Worm (Caenorhabditis elegans) whole organism, late embryonic: ENCODE results near the gene piit-1.

Experiments used
- F13H6.1 ChIP-seq: sonication (generic microtip); optimal IDR thresholded peaks from 2 replicates; lab custom pipeline; 2016; ENCODE audit warnings: missing genetic modification characterization, missing compliant biosample characterization
- ahr-1 ChIP-seq: sonication (generic microtip); optimal IDR thresholded peaks from 2 replicates; lab custom pipeline; 2016; ENCODE audit warnings: missing genetic modification characterization, missing compliant biosample characterization
- ama-1 ChIP-seq: fragments of 150-350 bp; optimal IDR thresholded peaks from 2 replicates; lab custom pipeline; 2014
- ceh-14 ChIP-seq: sonication (generic microtip); optimal IDR thresholded peaks from 2 replicates; lab custom pipeline; 2016; ENCODE audit warnings: missing genotype, missing genetic modification characterization, missing compliant biosample characterization
- ceh-18 ChIP-seq: sonication (generic microtip); optimal IDR thresholded peaks from 2 replicates; lab custom pipeline; 2016; ENCODE audit warnings: missing genetic modification characterization, missing compliant biosample characterization
- ceh-34 ChIP-seq: sonication (generic microtip); optimal IDR thresholded peaks from 2 replicates; lab custom pipeline; 2016; ENCODE audit warnings: mild to moderate bottlenecking, missing genetic modification characterization, missing compliant biosample characterization
- ceh-45 ChIP-seq: fragments of 200-800 bp; sonication (Bioruptor generic); IDR thresholded peaks from 2 replicates; pipeline ENCODE4 v1.3.6; 2022; ENCODE audit warnings: missing genetic modification reagents, missing genetic modification characterization, missing compliant biosample characterization
- ceh-48 ChIP-seq: sonication (generic microtip); optimal IDR thresholded peaks from 2 replicates; lab custom pipeline; 2016; ENCODE audit warnings: missing genetic modification characterization, inconsistent platforms, missing compliant biosample characterization
- che-1 ChIP-seq: sonication (generic microtip); optimal IDR thresholded peaks from 2 replicates; lab custom pipeline; 2016; ENCODE audit warnings: mild to moderate bottlenecking, missing genetic modification characterization, missing compliant biosample characterization
- dmd-4 ChIP-seq: sonication (generic microtip); optimal IDR thresholded peaks from 2 replicates; lab custom pipeline; 2016; ENCODE audit warnings: borderline replicate concordance, missing genetic modification characterization, missing compliant biosample characterization
- dve-1 ChIP-seq: sonication (generic microtip); optimal IDR thresholded peaks from 2 replicates; lab custom pipeline; 2017; ENCODE audit warnings: antibody characterized with exemption, mild to moderate bottlenecking, missing genetic modification characterization, missing compliant biosample characterization
- elt-2 ChIP-seq: sonication (generic microtip); optimal IDR thresholded peaks from 2 replicates; lab custom pipeline; 2016; ENCODE audit warnings: missing genetic modification reagents, missing genetic modification characterization, missing compliant biosample characterization
- eyg-1 ChIP-seq: sonication (generic microtip); optimal IDR thresholded peaks from 2 replicates; lab custom pipeline; 2016; ENCODE audit warnings: missing genotype, missing genetic modification characterization, missing compliant biosample characterization
- fax-1 ChIP-seq: sonication (generic microtip); optimal IDR thresholded peaks from 2 replicates; lab custom pipeline; 2016; ENCODE audit warnings: missing genotype, missing genetic modification characterization, missing compliant biosample characterization
- fkh-10 ChIP-seq: fragments of 150-350 bp; optimal IDR thresholded peaks from 2 replicates; lab custom pipeline; 2014; ENCODE audit warnings: missing biosample characterization, missing genetic modification reagents, missing genetic modification characterization
- gmeb-2 ChIP-seq: sonication (generic microtip); optimal IDR thresholded peaks from 2 replicates; lab custom pipeline; 2016; ENCODE audit warnings: missing genetic modification characterization, inconsistent platforms, missing compliant biosample characterization
- hlh-15 ChIP-seq: sonication (generic microtip); optimal IDR thresholded peaks from 2 replicates; lab custom pipeline; 2016; ENCODE audit warnings: missing genetic modification characterization, missing compliant biosample characterization
- hlh-30 ChIP-seq: sonication (generic microtip); optimal IDR thresholded peaks from 2 replicates; lab custom pipeline; 2017; ENCODE audit warnings: antibody characterized with exemption, missing genetic modification characterization, missing compliant biosample characterization; ENCODE audit not compliant: insufficient read depth
- hlh-8 ChIP-seq: sonication (generic microtip); optimal IDR thresholded peaks from 2 replicates; lab custom pipeline; 2016; ENCODE audit warnings: missing genotype, missing genetic modification characterization, missing compliant biosample characterization
- lim-6 ChIP-seq: sonication (generic microtip); optimal IDR thresholded peaks from 2 replicates; lab custom pipeline; 2016; ENCODE audit warnings: missing genetic modification characterization, missing compliant biosample characterization
- lin-11 ChIP-seq: fragments of 200-800 bp; sonication (Bioruptor generic); optimal IDR thresholded peaks from 2 replicates; lab custom pipeline; 2018; ENCODE audit warnings: mild to moderate bottlenecking, missing genetic modification characterization, missing compliant biosample characterization
- madf-2 ChIP-seq: sonication (generic microtip); optimal IDR thresholded peaks from 2 replicates; lab custom pipeline; 2017; ENCODE audit warnings: missing genetic modification characterization, missing compliant biosample characterization
- mec-3 ChIP-seq: sonication (generic microtip); optimal IDR thresholded peaks from 2 replicates; lab custom pipeline; 2016; ENCODE audit warnings: borderline replicate concordance, missing genetic modification characterization, missing compliant biosample characterization
- nhr-11 ChIP-seq: fragments of 150-350 bp; optimal IDR thresholded peaks from 2 replicates; lab custom pipeline; 2014; ENCODE audit warnings: missing biosample characterization, missing genetic modification characterization
- npax-4 ChIP-seq: sonication (generic microtip); optimal IDR thresholded peaks from 2 replicates; lab custom pipeline; 2016; ENCODE audit warnings: missing genetic modification characterization, missing compliant biosample characterization
- odd-2 ChIP-seq: sonication (generic microtip); optimal IDR thresholded peaks from 2 replicates; lab custom pipeline; 2017; ENCODE audit warnings: antibody characterized with exemption, mild to moderate bottlenecking, missing genetic modification characterization, missing compliant biosample characterization
- pag-3 ChIP-seq: sonication (generic microtip); optimal IDR thresholded peaks from 2 replicates; lab custom pipeline; 2016; ENCODE audit warnings: missing compliant biosample characterization, missing genetic modification characterization, borderline replicate concordance
- pat-9 ChIP-seq: fragments of 200-800 bp; sonication (Bioruptor generic); optimal IDR thresholded peaks from 2 replicates; lab custom pipeline; 2018; ENCODE audit warnings: mild to moderate bottlenecking, missing genetic modification characterization, moderate library complexity, missing compliant biosample characterization
- pax-1 ChIP-seq: fragments of 150-350 bp; optimal IDR thresholded peaks from 2 replicates; lab custom pipeline; 2014; ENCODE audit warnings: missing biosample characterization, missing genetic modification characterization
- pha-2 ChIP-seq: sonication (generic microtip); optimal IDR thresholded peaks from 2 replicates; lab custom pipeline; 2017; ENCODE audit warnings: mild to moderate bottlenecking, missing genetic modification characterization, missing compliant biosample characterization
- pha-4 ChIP-seq: fragments of 150-350 bp; optimal IDR thresholded peaks from 2 replicates; lab custom pipeline; 2018; ENCODE audit warnings: missing biosample characterization, missing genetic modification reagents, missing genetic modification characterization
- pqm-1 ChIP-seq: sonication (generic microtip); optimal IDR thresholded peaks from 2 replicates; lab custom pipeline; 2016; ENCODE audit warnings: missing genetic modification characterization, missing compliant biosample characterization
- ref-2 ChIP-seq: sonication (generic microtip); optimal IDR thresholded peaks from 2 replicates; lab custom pipeline; 2016; ENCODE audit warnings: missing genetic modification characterization, missing compliant biosample characterization
- sdc-2 ChIP-seq: sonication (generic microtip); optimal IDR thresholded peaks from 2 replicates; lab custom pipeline; 2016; ENCODE audit warnings: missing genotype, missing genetic modification characterization, missing compliant biosample characterization
- sox-4 ChIP-seq: sonication (generic microtip); optimal IDR thresholded peaks from 2 replicates; lab custom pipeline; 2017; ENCODE audit warnings: mild to moderate bottlenecking, missing genetic modification characterization, inconsistent platforms, missing compliant biosample characterization
- tbx-2 ChIP-seq: sonication (generic microtip); optimal IDR thresholded peaks from 2 replicates; lab custom pipeline; 2016; ENCODE audit warnings: missing genetic modification characterization, missing compliant biosample characterization
- ttx-3 ChIP-seq: sonication (generic microtip); optimal IDR thresholded peaks from 2 replicates; lab custom pipeline; 2016; ENCODE audit warnings: missing genetic modification reagents, missing genetic modification characterization, missing compliant biosample characterization
- zip-5 ChIP-seq: sonication (generic microtip); optimal IDR thresholded peaks from 2 replicates; lab custom pipeline; 2016; ENCODE audit warnings: missing genetic modification characterization, missing compliant biosample characterization

The piit-1 gene

DNA sequence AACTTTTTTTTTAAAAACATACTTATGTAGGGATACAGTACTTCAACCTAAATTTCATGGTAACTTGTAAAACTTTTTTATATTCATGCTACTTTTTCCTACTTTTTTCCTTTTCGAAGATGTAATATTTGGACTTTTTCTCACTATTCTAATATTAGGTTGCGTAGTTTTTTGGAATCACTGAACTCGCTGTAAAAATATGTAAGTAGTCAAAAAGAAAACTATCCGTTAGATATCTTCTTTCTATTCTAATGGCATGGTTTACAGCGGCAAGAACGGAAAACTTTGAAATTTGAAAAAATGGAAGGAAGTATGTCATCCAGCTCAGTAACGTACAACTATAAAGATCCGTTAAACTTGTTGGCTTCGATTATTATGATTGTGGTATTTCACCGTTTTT lies 20.5 kb downstream of the piit-1 start, which contains the start of gene srx-82:
TSS of gene srx-82 (plus strand) at position 301 of the 400 bp plus-strand sequence.
- TF ChIP-seq lin-11 (no peak), F13H6.1 (no peak), gmeb-2 (tag; lab: Kevin White, UChicago) (no peak), pag-3 (no peak), nhr-11 (tag; lab: Kevin White, UChicago) (no peak), elt-2 (tag; lab: Kevin White, UChicago) (no peak), ahr-1 (tag; lab: Kevin White, UChicago) (no peak), ama-1 (lab: Kevin White, UChicago) (no peak), ceh-45 (GFP tag; lab: Robert Waterston, UW) (no peak), zip-5 (tag; lab: Kevin White, UChicago) (no peak), ttx-3 (tag; lab: Kevin White, UChicago) (no peak), hlh-8 (tag; lab: Kevin White, UChicago) (no peak), hlh-15 (no peak), sdc-2 (tag; lab: Kevin White, UChicago) (no peak), npax-4 (no peak), fkh-10 (GFP tag; lab: Kevin White, UChicago) (no peak)

DNA sequence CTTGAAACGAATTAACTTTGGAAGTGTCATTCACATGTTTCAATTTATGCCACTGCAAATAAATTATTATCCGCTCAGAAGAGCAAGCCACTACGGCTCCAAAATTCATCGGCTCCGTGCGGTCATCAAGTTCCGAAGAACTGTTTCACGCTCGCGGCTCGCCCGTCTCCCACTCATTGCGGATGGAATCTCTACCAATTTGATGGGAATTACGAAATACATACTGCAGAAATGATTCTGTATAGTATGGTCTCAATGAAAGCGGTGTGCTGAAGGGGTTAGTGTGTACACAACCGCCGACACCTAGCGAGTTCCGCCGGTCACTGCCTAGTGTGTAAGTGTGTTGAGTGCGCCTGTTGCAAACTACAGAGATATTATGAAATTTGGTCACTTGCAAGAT lies 24.8 kb downstream of the piit-1 start:
- TF ChIP-seq ahr-1 (tag; lab: Kevin White, UChicago) (no peak), ama-1 (lab: Kevin White, UChicago) (peak; percentile 1), lin-11 (no peak), madf-2 (tag; lab: Kevin White, UChicago) (no peak)

DNA sequence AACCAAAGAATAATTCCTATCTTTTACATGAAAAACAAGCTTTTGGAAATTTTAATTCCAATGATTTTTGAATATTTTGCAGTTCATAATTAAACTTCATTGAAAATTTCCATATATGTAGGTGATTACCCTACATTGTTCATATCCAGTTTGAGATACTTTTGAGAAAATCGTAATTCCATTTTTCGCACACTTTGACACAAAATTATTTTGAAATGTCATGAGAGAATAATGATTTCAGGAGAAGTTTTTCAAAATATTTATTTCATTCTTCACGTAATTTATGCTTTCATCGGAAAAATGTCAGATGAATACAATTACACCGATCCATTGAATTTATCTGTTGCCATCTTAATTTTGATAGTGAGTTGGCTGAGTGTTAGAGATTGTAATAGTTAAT lies 26.7 kb downstream of the piit-1 start, which contains the start of gene srx-88:
TSS of gene srx-88 (plus strand) at position 301 of the 400 bp plus-strand sequence.
- TF ChIP-seq ceh-14 (tag; lab: Kevin White, UChicago): no peak
- TF ChIP-seq pat-9 (tag; lab: Kevin White, UChicago): no peak
- no peak for TF ChIP-seq dve-1
- TF ChIP-seq fax-1 (tag; lab: Kevin White, UChicago): no peak
- TF ChIP-seq ama-1 (lab: Kevin White, UChicago): no peak
- no peak for TF ChIP-seq hlh-15
- no peak for TF ChIP-seq eyg-1 (tag; lab: Kevin White, UChicago)
- no peak for TF ChIP-seq tbx-2
- TF ChIP-seq ceh-45 (GFP tag; lab: Robert Waterston, UW): no peak
- TF ChIP-seq pax-1 (tag; lab: Kevin White, UChicago): no peak

DNA sequence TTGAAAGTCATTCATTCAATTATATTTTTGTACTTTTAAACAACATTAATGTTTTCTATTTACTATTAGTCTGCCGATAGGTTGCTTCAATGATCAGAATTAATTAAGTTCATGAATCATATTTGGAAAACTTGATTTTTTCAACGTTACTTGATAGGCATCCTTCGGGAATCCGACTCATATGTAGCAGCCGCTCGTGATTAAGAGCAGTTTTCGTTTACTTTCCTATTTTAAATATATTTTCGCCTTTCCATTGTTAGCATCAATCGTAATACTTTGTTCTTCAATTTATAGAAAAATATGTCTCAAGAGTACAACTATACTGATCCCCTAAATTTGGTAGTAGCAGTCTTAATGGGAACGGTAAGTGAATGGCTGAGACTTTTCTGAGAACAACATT lies 29.1 kb downstream of the piit-1 start, which contains the start of gene srx-90:
TSS of gene srx-90 (plus strand) at position 301 of the 400 bp plus-strand sequence.
- TF ChIP-seq fkh-10 (GFP tag; lab: Kevin White, UChicago) (no peak), pax-1 (tag; lab: Kevin White, UChicago) (no peak), tbx-2 (no peak), dve-1 (no peak), pha-4 (tag; lab: Kevin White, UChicago) (no peak), che-1 (no peak), ceh-34 (tag; lab: Kevin White, UChicago) (no peak), dmd-4 (tag; lab: Kevin White, UChicago) (no peak), pqm-1 (tag; lab: Kevin White, UChicago) (no peak), sox-4 (tag; lab: Kevin White, UChicago) (no peak), odd-2 (no peak), pha-2 (tag; lab: Kevin White, UChicago) (no peak)

DNA sequence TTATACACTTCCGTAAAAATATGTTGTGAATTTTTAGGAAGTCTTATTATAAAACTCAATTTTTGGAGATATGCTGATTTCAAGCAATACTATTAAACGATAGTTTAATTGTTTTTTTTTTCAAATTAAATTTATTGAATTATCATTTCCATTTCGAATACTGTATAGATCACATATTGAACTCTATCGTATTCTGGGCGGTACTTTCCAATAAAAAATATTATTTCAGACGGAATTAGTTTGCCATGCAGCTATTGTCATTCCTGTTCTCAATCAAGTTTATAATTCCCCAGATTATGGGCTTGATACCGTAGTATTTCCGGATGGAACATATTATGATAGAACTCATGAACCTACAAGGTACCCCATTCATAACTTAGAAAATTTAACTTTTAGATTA lies 35.4 kb downstream of the piit-1 start:
- TF ChIP-seq nhr-11 (tag; lab: Kevin White, UChicago) (no peak), ceh-18 (no peak), hlh-8 (tag; lab: Kevin White, UChicago) (no peak), eyg-1 (tag; lab: Kevin White, UChicago) (no peak), hlh-30 (tag; lab: Kevin White, UChicago) (no peak), mec-3 (tag; lab: Kevin White, UChicago) (no peak), ceh-48 (tag; lab: Kevin White, UChicago) (no peak), ref-2 (tag; lab: Kevin White, UChicago) (no peak), lim-6 (tag; lab: Kevin White, UChicago) (no peak), ceh-45 (GFP tag; lab: Robert Waterston, UW) (no peak)
